Worm (Caenorhabditis elegans): Measurements from ENCODE around the gene arx-6.

- TF ChIP-seq him-1 (tag; optimal IDR thresholded peaks at IDR 0.05) (no peak), dao-5 (tag; optimal IDR thresholded peaks at IDR 0.05) (no peak)
Observed at ce11 chrIII:4850139-4850538, 28.3 kb upstream of the arx-6 start, which contains the start of gene F26A1.1.

Measured in whole organism, L4/young adult.